Worm (Caenorhabditis elegans) whole organism, young adult: ENCODE results near the gene C05D2.8.
A peak's percentile ranks its signal among the peaks of the same experiment; 100 is the strongest.
"Not testable (repeated sequence)": the region's sequence is repeated elsewhere in the genome, so short reads cannot be mapped to it uniquely, and the experiment has no call there.

Source experiments
- B0019.2 ChIP-seq: fragments of 200-800 bp; sonication (Bioruptor generic); conservative IDR thresholded peaks from 2 replicates; pipeline ENCODE4 v1.3.6; 2022; ENCODE audit warnings: missing genetic modification reagents, missing genetic modification characterization, missing compliant biosample characterization
- C17E4.6 ChIP-seq: fragments of 200-800 bp; sonication (Bioruptor generic); IDR thresholded peaks from 2 replicates; pipeline ENCODE4 v1.3.6; 2022; ENCODE audit warnings: missing genetic modification reagents, missing genetic modification characterization, missing compliant biosample characterization
- D2030.7 ChIP-seq: fragments of 200-800 bp; sonication (Bioruptor generic); IDR thresholded peaks from 2 replicates; pipeline ENCODE4 v1.3.6; 2022; ENCODE audit warnings: missing genetic modification reagents, missing genetic modification characterization, missing compliant biosample characterization
- F33H1.4 ChIP-seq: fragments of 200-800 bp; sonication (Bioruptor generic); IDR thresholded peaks from 2 replicates; pipeline ENCODE4 v1.3.6; 2022; ENCODE audit warnings: missing genetic modification reagents, missing genetic modification characterization, missing compliant biosample characterization
- F39B2.1 ChIP-seq: fragments of 200-800 bp; sonication (Bioruptor generic); IDR thresholded peaks from 2 replicates; pipeline ENCODE4 v1.3.6; 2022; ENCODE audit warnings: missing genetic modification reagents, missing genetic modification characterization, missing compliant biosample characterization
- K11D2.4 ChIP-seq: fragments of 200-800 bp; sonication (Bioruptor generic); IDR thresholded peaks from 2 replicates; pipeline ENCODE4 v1.3.6; 2022; ENCODE audit warnings: missing genetic modification reagents, missing genetic modification characterization, missing compliant biosample characterization
- Y53G8AR.9 ChIP-seq: fragments of 200-800 bp; sonication (Bioruptor generic); conservative IDR thresholded peaks from 2 replicates; pipeline ENCODE4 v1.3.6; 2022; ENCODE audit warnings: missing genetic modification reagents, missing genetic modification characterization, missing compliant biosample characterization
- Y56A3A.18 ChIP-seq: fragments of 200-800 bp; sonication (Bioruptor generic); IDR thresholded peaks from 2 replicates; pipeline ENCODE4 v1.3.6; 2022; ENCODE audit warnings: missing genetic modification reagents, missing genetic modification characterization, missing compliant biosample characterization
- Y79H2A.3 ChIP-seq: fragments of 200-800 bp; sonication (Bioruptor generic); conservative IDR thresholded peaks from 2 replicates; pipeline ENCODE4 v1.3.6; 2022; ENCODE audit warnings: missing genetic modification reagents, missing genetic modification characterization, missing compliant biosample characterization
- Y95B8A.8 ChIP-seq: fragments of 200-800 bp; sonication (Bioruptor generic); IDR thresholded peaks from 2 replicates; pipeline ENCODE4 v1.3.6; 2022; ENCODE audit warnings: missing genetic modification reagents, missing genetic modification characterization, missing compliant biosample characterization
- aptf-2 ChIP-seq: fragments of 200-800 bp; sonication (Bioruptor generic); conservative IDR thresholded peaks from 2 replicates; pipeline ENCODE4 v1.3.6; 2022; ENCODE audit warnings: missing genetic modification reagents, missing genetic modification characterization, missing compliant biosample characterization
- attf-3 ChIP-seq: fragments of 200-800 bp; sonication (Bioruptor generic); conservative IDR thresholded peaks from 2 replicates; pipeline ENCODE4 v1.3.6; 2022; ENCODE audit warnings: missing genetic modification reagents, missing genetic modification characterization, missing compliant biosample characterization
- attf-6 ChIP-seq: fragments of 200-800 bp; sonication (Bioruptor generic); IDR thresholded peaks from 2 replicates; pipeline ENCODE4 v1.3.6; 2022; ENCODE audit warnings: missing genetic modification reagents, missing genetic modification characterization, missing compliant biosample characterization
- bed-2 ChIP-seq: fragments of 200-800 bp; sonication (Bioruptor generic); IDR thresholded peaks from 2 replicates; pipeline ENCODE4 v1.3.6; 2022; ENCODE audit warnings: missing genetic modification reagents, missing genetic modification characterization, missing compliant biosample characterization
- cebp-1 ChIP-seq, 2 experiments: fragments of 200-800 bp in 1 of 2; sonication (Bioruptor generic) in 1 of 2; sonication (generic microtip) in 1 of 2; IDR thresholded peaks in 1 of 2; optimal IDR thresholded peaks in 1 of 2; 2 replicates each; pipeline versions ENCODE4 v1.3.6 to Lab custom; 2017 to 2022; ENCODE audit warnings: missing compliant biosample characterization in 2 of 2, missing genetic modification characterization in 2 of 2, mild to moderate bottlenecking in 1 of 2, missing genetic modification reagents in 1 of 2, moderate library complexity in 1 of 2
- ceh-100 ChIP-seq: fragments of 200-800 bp; sonication (Bioruptor generic); IDR thresholded peaks from 2 replicates; pipeline ENCODE4 v1.3.6; 2022; ENCODE audit warnings: missing genetic modification reagents, missing genetic modification characterization, missing compliant biosample characterization
- ceh-40 ChIP-seq: fragments of 200-800 bp; sonication (Bioruptor generic); IDR thresholded peaks from 2 replicates; pipeline ENCODE4 v1.3.6; 2022; ENCODE audit warnings: missing genetic modification characterization, missing compliant biosample characterization
- ceh-58 ChIP-seq: fragments of 200-800 bp; sonication (Bioruptor generic); IDR thresholded peaks from 2 replicates; pipeline ENCODE4 v1.3.6; 2022; ENCODE audit warnings: missing genetic modification characterization, missing compliant biosample characterization
- ceh-91 ChIP-seq: fragments of 200-800 bp; sonication (Bioruptor generic); IDR thresholded peaks from 2 replicates; pipeline ENCODE4 v1.3.6; 2022; ENCODE audit warnings: missing genetic modification reagents, missing genetic modification characterization, missing compliant biosample characterization
- dox-1 ChIP-seq: fragments of 200-800 bp; sonication (Bioruptor generic); IDR thresholded peaks from 2 replicates; pipeline ENCODE4 v1.3.6; 2022; ENCODE audit warnings: missing genetic modification reagents, missing genetic modification characterization, missing compliant biosample characterization
- dpff-1 ChIP-seq: sonication (generic microtip); optimal IDR thresholded peaks from 2 replicates; lab custom pipeline; 2017; ENCODE audit warnings: mild to moderate bottlenecking, missing genetic modification characterization, missing compliant biosample characterization
- egrh-3 ChIP-seq: fragments of 200-800 bp; sonication (Bioruptor generic); IDR thresholded peaks from 2 replicates; pipeline ENCODE4 v1.3.6; 2022; ENCODE audit warnings: missing genetic modification reagents, missing genetic modification characterization, missing compliant biosample characterization
- ekl-4 ChIP-seq: fragments of 200-800 bp; sonication (Bioruptor generic); IDR thresholded peaks from 2 replicates; pipeline ENCODE4 v1.3.6; 2022; ENCODE audit warnings: missing genetic modification reagents, missing genetic modification characterization, missing compliant biosample characterization
- him-1 ChIP-seq: sonication (generic microtip); optimal IDR thresholded peaks from 2 replicates; lab custom pipeline; 2016; ENCODE audit warnings: missing genotype, missing genetic modification reagents, missing genetic modification characterization, missing compliant biosample characterization
- hmg-1.2 ChIP-seq: fragments of 200-800 bp; sonication (Bioruptor generic); IDR thresholded peaks from 2 replicates; pipeline ENCODE4 v1.3.6; 2022; ENCODE audit warnings: missing genetic modification reagents, missing genetic modification characterization, missing compliant biosample characterization
- hmg-20 ChIP-seq: fragments of 200-800 bp; sonication (Bioruptor generic); IDR thresholded peaks from 2 replicates; pipeline ENCODE4 v1.3.6; 2022; ENCODE audit warnings: missing genetic modification reagents, missing genetic modification characterization, missing compliant biosample characterization
- hsf-1 ChIP-seq: fragments of 200-800 bp; sonication (Bioruptor generic); IDR thresholded peaks from 2 replicates; pipeline ENCODE4 v1.3.6; 2022; ENCODE audit warnings: missing genetic modification reagents, missing genetic modification characterization, missing compliant biosample characterization
- let-526 ChIP-seq: fragments of 200-800 bp; sonication (Bioruptor generic); IDR thresholded peaks from 2 replicates; pipeline ENCODE4 v1.3.6; 2022; ENCODE audit warnings: missing genetic modification reagents, missing genetic modification characterization, missing compliant biosample characterization
- lir-1 ChIP-seq: fragments of 200-800 bp; sonication (Bioruptor generic); conservative IDR thresholded peaks from 2 replicates; pipeline ENCODE4 v1.3.6; 2022; ENCODE audit warnings: missing genetic modification reagents, missing genetic modification characterization, missing compliant biosample characterization
- lsl-1 ChIP-seq: fragments of 200-800 bp; sonication (Bioruptor generic); optimal IDR thresholded peaks from 2 replicates; lab custom pipeline; 2018; ENCODE audit warnings: mild to moderate bottlenecking, missing genetic modification characterization, moderate library complexity, missing compliant biosample characterization
- madf-3 ChIP-seq: fragments of 200-800 bp; sonication (Bioruptor generic); IDR thresholded peaks from 2 replicates; pipeline ENCODE4 v1.3.6; 2022; ENCODE audit warnings: missing genetic modification reagents, missing genetic modification characterization, missing compliant biosample characterization
- madf-8 ChIP-seq: fragments of 200-800 bp; sonication (Bioruptor generic); conservative IDR thresholded peaks from 2 replicates; pipeline ENCODE4 v1.3.6; 2022; ENCODE audit warnings: missing genetic modification reagents, missing genetic modification characterization, missing compliant biosample characterization
- mcd-1 ChIP-seq: fragments of 200-800 bp; sonication (Bioruptor generic); IDR thresholded peaks from 2 replicates; pipeline ENCODE4 v1.3.6; 2022; ENCODE audit warnings: missing genetic modification reagents, missing genetic modification characterization, missing compliant biosample characterization
- mes-4 ChIP-seq: sonication (generic microtip); optimal IDR thresholded peaks from 2 replicates; lab custom pipeline; 2016; ENCODE audit warnings: missing genotype, missing genetic modification characterization, missing compliant biosample characterization
- mxl-1 ChIP-seq: sonication (generic microtip); optimal IDR thresholded peaks from 2 replicates; lab custom pipeline; 2016; ENCODE audit warnings: missing genetic modification characterization, missing compliant biosample characterization
- nfyb-1 ChIP-seq: fragments of 200-800 bp; sonication (Bioruptor generic); IDR thresholded peaks from 2 replicates; pipeline ENCODE4 v1.3.6; 2022; ENCODE audit warnings: missing genetic modification reagents, missing genetic modification characterization, missing compliant biosample characterization
- nhr-120 ChIP-seq: fragments of 200-800 bp; sonication (Bioruptor generic); IDR thresholded peaks from 2 replicates; pipeline ENCODE4 v1.3.6; 2022; ENCODE audit warnings: missing genetic modification characterization, missing compliant biosample characterization
- pbrm-1 ChIP-seq: fragments of 200-800 bp; sonication (Bioruptor generic); IDR thresholded peaks from 2 replicates; pipeline ENCODE4 v1.3.6; 2022; ENCODE audit warnings: missing genetic modification reagents, missing genetic modification characterization, missing compliant biosample characterization
- rcor-1 ChIP-seq: fragments of 200-800 bp; sonication (Bioruptor generic); IDR thresholded peaks from 2 replicates; pipeline ENCODE4 v1.3.6; 2022; ENCODE audit warnings: missing genetic modification reagents, missing genetic modification characterization, missing compliant biosample characterization
- snpc-1.1 ChIP-seq: sonication (generic microtip); optimal IDR thresholded peaks from 2 replicates; lab custom pipeline; 2017; ENCODE audit warnings: missing genetic modification characterization, mild to moderate bottlenecking, missing compliant biosample characterization, antibody characterized with exemption, moderate library complexity, missing genotype, missing genetic modification reagents; ENCODE audit not compliant: insufficient read depth
- snpc-4 ChIP-seq, 5 experiments: fragments of 150-350 bp in 1 of 5; sonication (generic microtip) in 4 of 5; optimal IDR thresholded peaks; 2 replicates each; lab custom pipeline; 2014 to 2018; ENCODE audit warnings: missing genetic modification characterization in 5 of 5, missing biosample characterization in 3 of 5, antibody characterized with exemption in 2 of 5, mild to moderate bottlenecking in 2 of 5, missing compliant biosample characterization in 2 of 5, missing genotype in 2 of 5, moderate library complexity in 2 of 5, missing genetic modification reagents in 1 of 5
- tbp1 ChIP-seq: fragments of 200-800 bp; sonication (Bioruptor generic); optimal IDR thresholded peaks from 2 replicates; lab custom pipeline; 2018; ENCODE audit warnings: mild to moderate bottlenecking, missing genetic modification characterization, missing compliant biosample characterization
- ztf-28 ChIP-seq: fragments of 200-800 bp; sonication (Bioruptor generic); IDR thresholded peaks from 2 replicates; pipeline ENCODE4 v1.3.6; 2022; ENCODE audit warnings: missing genetic modification reagents, missing genetic modification characterization, missing compliant biosample characterization

The C05D2.8 gene

ce11 chrIII:5639893-5640292, 29.7 kb upstream of the C05D2.8 start:
- TF ChIP-seq ceh-58: no peak
- no peak for TF ChIP-seq mes-4
- no peak for TF ChIP-seq ztf-28 (GFP tag; lab: Robert Waterston, UW)
- TF ChIP-seq Y79H2A.3: no peak
- TF ChIP-seq cebp-1 (GFP tag; IDR thresholded peaks at IDR 0.05; lab: Robert Waterston, UW): no peak
- TF ChIP-seq cebp-1 (tag; optimal IDR thresholded peaks at IDR 0.05; lab: Kevin White, UChicago): peak; percentile 6
- no peak for TF ChIP-seq mxl-1 (tag; lab: Kevin White, UChicago)
- no peak for TF ChIP-seq nhr-120 (GFP tag; lab: Robert Waterston, UW)
- TF ChIP-seq hmg-1.2: peak; percentile 52; the same call in 1 of the 2 replicates
- TF ChIP-seq dpff-1 (tag; lab: Kevin White, UChicago): no peak
- no peak for TF ChIP-seq snpc-4 (GFP tag; optimal IDR thresholded peaks at IDR 0.05; lab: Kevin White, UChicago)
- peak in 1 of 4 experiments; percentile 59 for TF ChIP-seq snpc-4 (tag; optimal IDR thresholded peaks at IDR 0.05; lab: Kevin White, UChicago)

ce11 chrIII:5637297-5637876, 27.2 kb upstream of the C05D2.8 start:
- TF ChIP-seq Y56A3A.18 (peak; percentile 95; the same call in 1 of the 2 replicates), snpc-4 (GFP tag; optimal IDR thresholded peaks at IDR 0.05; lab: Kevin White, UChicago) (peak; percentile 23), snpc-4 (tag; optimal IDR thresholded peaks at IDR 0.05; lab: Kevin White, UChicago) (peak in 3 of 4 experiments; percentile 67 to 92 (median 81)), bed-2 (GFP tag; lab: Robert Waterston, UW) (peak; percentile 73; the same call in 1 of the 2 replicates), let-526 (GFP tag; lab: Robert Waterston, UW) (0 out of 2 replicates have a peak, but pooled peaks have one; percentile 40), C17E4.6 (GFP tag; lab: Robert Waterston, UW) (peak; percentile 85), dox-1 (GFP tag; lab: Robert Waterston, UW) (peak; percentile 96), ceh-100 (GFP tag; lab: Robert Waterston, UW) (peak; percentile 73), rcor-1 (GFP tag; lab: Robert Waterston, UW) (peak; percentile 93), hmg-20 (GFP tag; lab: Robert Waterston, UW) (peak; percentile 37; the same call in 1 of the 2 replicates), attf-3 (GFP tag; lab: Robert Waterston, UW) (peak; percentile 79), aptf-2 (GFP tag; lab: Robert Waterston, UW) (peak; percentile 64; the same call in 1 of the 2 replicates), Y95B8A.8 (GFP tag; lab: Robert Waterston, UW) (peak; percentile 91), egrh-3 (GFP tag; lab: Robert Waterston, UW) (peak; percentile 100), Y53G8AR.9 (GFP tag; lab: Robert Waterston, UW) (peak; percentile 87), ztf-28 (GFP tag; lab: Robert Waterston, UW) (peak; percentile 81), ceh-40 (GFP tag; lab: Robert Waterston, UW) (peak; percentile 77; the same call in 1 of the 2 replicates), hsf-1 (GFP tag; lab: Robert Waterston, UW) (peak; percentile 81), B0019.2 (GFP tag; lab: Robert Waterston, UW) (peak; percentile 83), F33H1.4 (GFP tag; lab: Robert Waterston, UW) (peak; percentile 87), ekl-4 (peak; percentile 91), F39B2.1 (GFP tag; lab: Robert Waterston, UW) (peak; percentile 91; the same call in 1 of the 2 replicates), madf-3 (GFP tag; lab: Robert Waterston, UW) (0 out of 2 replicates have a peak, but pooled peaks have one; percentile 40), pbrm-1 (peak; percentile 100), madf-8 (GFP tag; lab: Robert Waterston, UW) (peak; percentile 91), snpc-1.1 (peak; percentile 68), K11D2.4 (GFP tag; lab: Robert Waterston, UW) (peak; percentile 63), cebp-1 (GFP tag; IDR thresholded peaks at IDR 0.05; lab: Robert Waterston, UW) (0 out of 2 replicates have a peak, but pooled peaks have one; percentile 10), D2030.7 (peak; percentile 98), tbp1 (GFP tag; lab: Kevin White, UChicago) (peak; percentile 72), nfyb-1 (GFP tag; lab: Robert Waterston, UW) (peak; percentile 90), ceh-91 (GFP tag; lab: Robert Waterston, UW) (peak; percentile 82), lsl-1 (GFP tag; lab: Kevin White, UChicago) (peak; percentile 53), him-1 (tag; lab: Kevin White, UChicago) (peak; percentile 56), mcd-1 (GFP tag; lab: Robert Waterston, UW) (peak; percentile 90), attf-6 (GFP tag; lab: Robert Waterston, UW) (peak; percentile 90), lir-1 (GFP tag; lab: Robert Waterston, UW) (peak; percentile 50; the same call in 1 of the 2 replicates)
- TF ChIP-seq cebp-1 (tag; optimal IDR thresholded peaks at IDR 0.05; lab: Kevin White, UChicago): not testable (repeated sequence)
